Worm (Caenorhabditis elegans): ENCODE results near the gene fbxa-63.

- TF ChIP-seq unc-62 (GFP tag; optimal IDR thresholded peaks at IDR 0.05) = no peak
- TF ChIP-seq efl-1 (GFP tag; optimal IDR thresholded peaks at IDR 0.05) = no peak
- TF ChIP-seq snpc-3.4 (tag; optimal IDR thresholded peaks at IDR 0.05) = no peak
- no peak for TF ChIP-seq snpc-4 (GFP tag; optimal IDR thresholded peaks at IDR 0.05)
- no peak for TF ChIP-seq snpc-4 (tag; optimal IDR thresholded peaks at IDR 0.05)
- no peak for TF ChIP-seq sea-2 (GFP tag; IDR thresholded peaks at IDR 0.05)
- TF ChIP-seq ztf-22 (GFP tag; optimal IDR thresholded peaks at IDR 0.05) = no peak
- no peak for TF ChIP-seq bed-1 (GFP tag; IDR thresholded peaks at IDR 0.05)
These were observed 17.1 kb upstream of the fbxa-63 start for ce11 chrIII:1226256-1226655.

All from whole organism, young adult.